Fruit fly (Drosophila melanogaster): ENCODE data around the gene CG6836.

CG6836 gene

dm6 chr3L:18950359-18950758, at the start of gene CG6836:
TSS of gene CG6836 (plus strand) at chr3L:18950629.
- TF ChIP-seq topi (GFP tag; optimal IDR thresholded peaks at IDR 0.05) (no peak), fkh (GFP tag; optimal IDR thresholded peaks at IDR 0.05) (peak; percentile 1), ss (GFP tag; optimal IDR thresholded peaks at IDR 0.05) (no peak), Ets96B (tag; optimal IDR thresholded peaks at IDR 0.05) (no peak), Sox102F (GFP tag; optimal IDR thresholded peaks at IDR 0.05) (no peak), CG10669 (GFP tag; optimal IDR thresholded peaks at IDR 0.05) (no peak), OdsH (GFP tag; optimal IDR thresholded peaks at IDR 0.05) (no peak), Eip75B (GFP tag; optimal IDR thresholded peaks at IDR 0.05) (no peak), CG6163 (GFP tag; IDR thresholded peaks at IDR 0.05) (peak; percentile 15; the same call in 1 of the 3 replicates), CG11902 (GFP tag; optimal IDR thresholded peaks at IDR 0.05) (no peak), CG9139 (GFP tag; optimal IDR thresholded peaks at IDR 0.05) (no peak), esn (GFP tag; optimal IDR thresholded peaks at IDR 0.05) (no peak), dsx (GFP tag; optimal IDR thresholded peaks at IDR 0.05; ENCODE audit: poor library complexity, severe bottlenecking) (no peak), CG7368 (GFP tag; optimal IDR thresholded peaks at IDR 0.05) (no peak), CG15336 (GFP tag; IDR thresholded peaks at IDR 0.05) (no peak), Eip78C (GFP tag) (peak; percentile 29), CG3032 (tag; optimal IDR thresholded peaks at IDR 0.05) (no peak), CG16779 (tag; optimal IDR thresholded peaks at IDR 0.05) (no peak)

- TF ChIP-seq CG8319 (GFP tag; optimal IDR thresholded peaks at IDR 0.05) (no peak), esn (GFP tag; optimal IDR thresholded peaks at IDR 0.05) (peak; percentile 15), dsx (GFP tag; optimal IDR thresholded peaks at IDR 0.05; ENCODE audit: poor library complexity, severe bottlenecking) (peak; percentile 66), eg (GFP tag; IDR thresholded peaks at IDR 0.05) (no peak)
Measured at dm6 chr3L:18901411-18901810, 49.0 kb upstream of the CG6836 start, which contains the start of the genes arx and CG6843. TSS of gene arx (minus strand) at chr3L:18901554. TSS of gene CG6843 (plus strand) at chr3L:18901594.

- TF ChIP-seq CG16779 (tag; optimal IDR thresholded peaks at IDR 0.05) (no peak), CG11762 (GFP tag; optimal IDR thresholded peaks at IDR 0.05; ENCODE audit: insufficient read depth) (no peak), fd59A (GFP tag; optimal IDR thresholded peaks at IDR 0.05) (no peak), fkh (GFP tag; optimal IDR thresholded peaks at IDR 0.05) (no peak), CG6163 (GFP tag; IDR thresholded peaks at IDR 0.05) (no peak), ss (GFP tag; optimal IDR thresholded peaks at IDR 0.05) (no peak), dac (GFP tag; optimal IDR thresholded peaks at IDR 0.05) (no peak)
Measured at dm6 chr3L:18904772-18905601, 45.4 kb upstream of the CG6836 start, which contains the start of the genes CSN1b and Prp6. TSS of gene CSN1b (minus strand) at chr3L:18904930. TSS of gene Prp6 (plus strand) at chr3L:18905372.

- TF ChIP-seq dac (GFP tag; optimal IDR thresholded peaks at IDR 0.05): no peak
- no peak for TF ChIP-seq CG16779 (tag; optimal IDR thresholded peaks at IDR 0.05)
- TF ChIP-seq CG9139 (GFP tag; optimal IDR thresholded peaks at IDR 0.05): no peak
- no peak for TF ChIP-seq CG6854 (GFP tag; optimal IDR thresholded peaks at IDR 0.05)
- TF ChIP-seq eg (GFP tag; IDR thresholded peaks at IDR 0.05): no peak
- TF ChIP-seq dsx (GFP tag; optimal IDR thresholded peaks at IDR 0.05; ENCODE audit: poor library complexity, severe bottlenecking): no peak
- no peak for TF ChIP-seq CG11762 (GFP tag; optimal IDR thresholded peaks at IDR 0.05; ENCODE audit: insufficient read depth)
Measured at dm6 chr3L:18911082-18911481, 39.3 kb upstream of the CG6836 start, which contains the start of gene Ir75d. TSS of gene Ir75d (minus strand) at chr3L:18911182.

dm6 chr3L:18914100-18914683, 36.2 kb upstream of the CG6836 start, which contains the start of gene COX6AL2:
TSS of gene COX6AL2 (minus strand) at chr3L:18914150.
- TF ChIP-seq CG31627 (GFP tag; optimal IDR thresholded peaks at IDR 0.05): no peak
- TF ChIP-seq CG6163 (GFP tag; IDR thresholded peaks at IDR 0.05): no peak
- TF ChIP-seq ss (GFP tag; optimal IDR thresholded peaks at IDR 0.05): no peak
- no peak for TF ChIP-seq CG8632 (GFP tag; optimal IDR thresholded peaks at IDR 0.05)
- no peak for TF ChIP-seq achi (GFP tag; optimal IDR thresholded peaks at IDR 0.05)
- TF ChIP-seq dsx (GFP tag; optimal IDR thresholded peaks at IDR 0.05; ENCODE audit: poor library complexity, severe bottlenecking): no peak
- no peak for TF ChIP-seq svp (GFP tag)
- TF ChIP-seq CG11294 (GFP tag; IDR thresholded peaks at IDR 0.05): no peak
- TF ChIP-seq CG11762 (GFP tag; optimal IDR thresholded peaks at IDR 0.05; ENCODE audit: insufficient read depth): no peak
- no peak for TF ChIP-seq CG8119 (GFP tag; IDR thresholded peaks at IDR 0.05)
- no peak for TF ChIP-seq acj6 (GFP tag; optimal IDR thresholded peaks at IDR 0.05)
